Fruit fly (Drosophila melanogaster): ENCODE results near the gene GstD3.

The GstD3 gene

dm6 chr3R:12369135-12369792, 3.6 kb upstream of the GstD3 start, which contains the start of gene GstD1 (continued):
- TF ChIP-seq CG31388 (GFP tag; optimal IDR thresholded peaks at IDR 0.05) (no peak), kay (GFP tag; optimal IDR thresholded peaks at IDR 0.05) (peak; percentile 66), gem (tag; optimal IDR thresholded peaks at IDR 0.05) (peak; percentile 65), sens-2 (GFP tag; IDR thresholded peaks at IDR 0.05) (no peak), stc (GFP tag; IDR thresholded peaks at IDR 0.05) (peak; percentile 52; the same call in 1 of the 2 replicates), her (GFP tag; optimal IDR thresholded peaks at IDR 0.05) (peak; percentile 39), CG6791 (GFP tag; IDR thresholded peaks at IDR 0.05; ENCODE audit: partially characterized antibody) (0 out of 3 replicates have a peak, but pooled peaks have one; percentile 27), tup (GFP tag; optimal IDR thresholded peaks at IDR 0.05) (no peak), Sox102F (GFP tag; optimal IDR thresholded peaks at IDR 0.05) (peak; percentile 29), corto (GFP tag; optimal IDR thresholded peaks at IDR 0.05) (no peak), emc (GFP tag; optimal IDR thresholded peaks at IDR 0.05) (peak; percentile 19), CG10321 (GFP tag; IDR thresholded peaks at IDR 0.05) (0 out of 2 replicates have a peak, but pooled peaks have one; percentile 20), CG11398 (GFP tag; optimal IDR thresholded peaks at IDR 0.05) (no peak), bowl (GFP tag; IDR thresholded peaks at IDR 0.05) (no peak), sna (GFP tag; IDR thresholded peaks at IDR 0.05; ENCODE audit: partially characterized antibody) (0 out of 2 replicates have a peak, but pooled peaks have one; percentile 38), CG15696 (tag; optimal IDR thresholded peaks at IDR 0.05) (no peak), CG11696 (GFP tag; IDR thresholded peaks at IDR 0.05) (peak; percentile 79), sr (GFP tag; IDR thresholded peaks at IDR 0.05) (no peak; the same call in 1 of the 3 replicates), Ravus (GFP tag; IDR thresholded peaks at IDR 0.05) (no peak), slp2 (GFP tag; optimal IDR thresholded peaks at IDR 0.05) (peak; percentile 39), Oli (tag; optimal IDR thresholded peaks at IDR 0.05) (peak; percentile 41), ara (GFP tag; IDR thresholded peaks at IDR 0.05) (no peak), cas (GFP tag; IDR thresholded peaks at IDR 0.05) (0 out of 2 replicates have a peak, but pooled peaks have one; percentile 27), GATAe (GFP tag; conservative IDR thresholded peaks at IDR 0.05) (no peak), CG6175 (GFP tag; IDR thresholded peaks at IDR 0.05) (peak; percentile 92), Trl (optimal IDR thresholded peaks at IDR 0.05) (peak; percentile 69 to 83), Trl (GFP tag; optimal IDR thresholded peaks at IDR 0.05) (peak; percentile 33), Aef1 (GFP tag; IDR thresholded peaks at IDR 0.05) (peak; percentile 71; the same call in 2 of the 3 replicates), Dip2 (GFP tag; IDR thresholded peaks at IDR 0.05) (no peak), Bgb (GFP tag; IDR thresholded peaks at IDR 0.05; ENCODE audit: partially characterized antibody) (peak; percentile 63), E2f2 (GFP tag; IDR thresholded peaks at IDR 0.05) (0 out of 2 replicates have a peak, but pooled peaks have one; percentile 25), Doc3 (GFP tag; IDR thresholded peaks at IDR 0.05; ENCODE audit: partially characterized antibody) (no peak), Nf-YC (tag; optimal IDR thresholded peaks at IDR 0.05) (no peak), CG34224 (GFP tag; IDR thresholded peaks at IDR 0.05; ENCODE audit: partially characterized antibody) (peak; percentile 54; the same call in 2 of the 3 replicates), al (GFP tag; IDR thresholded peaks at IDR 0.05) (no peak), nmo (GFP tag; optimal IDR thresholded peaks at IDR 0.05) (peak; percentile 54), CG6765 (GFP tag; optimal IDR thresholded peaks at IDR 0.05) (peak; percentile 37), CG4820 (GFP tag; optimal IDR thresholded peaks at IDR 0.05) (peak; percentile 3), CG10267 (tag; optimal IDR thresholded peaks at IDR 0.05) (peak; percentile 32), ranshi (GFP tag; IDR thresholded peaks at IDR 0.05) (no peak; the same call in 1 of the 2 replicates), grau (tag; optimal IDR thresholded peaks at IDR 0.05) (peak; percentile 46), CG3995 (GFP tag; optimal IDR thresholded peaks at IDR 0.05) (peak; percentile 49), Sry-δ (GFP tag; optimal IDR thresholded peaks at IDR 0.05) (no peak), CG4424 (GFP tag; optimal IDR thresholded peaks at IDR 0.05) (peak; percentile 8), BtbVII (GFP tag; optimal IDR thresholded peaks at IDR 0.05) (peak; percentile 49), NC2β (GFP tag; optimal IDR thresholded peaks at IDR 0.05) (peak; percentile 38), Vsx1 (GFP tag; optimal IDR thresholded peaks at IDR 0.05) (no peak), MESR4 (GFP tag; optimal IDR thresholded peaks at IDR 0.05) (no peak), pfk (GFP tag; optimal IDR thresholded peaks at IDR 0.05) (peak; percentile 17), Myb (GFP tag; optimal IDR thresholded peaks at IDR 0.05) (peak; percentile 4)
